Fruit fly (Drosophila melanogaster) whole organism, embryonic: ENCODE measurements around the gene CG7264.

Experiments used
- Atf-2 ChIP-seq: fragments of 200-800 bp; sonication (Bioruptor generic); optimal IDR thresholded peaks from 2 replicates; lab custom pipeline; 2016; ENCODE audit warnings: missing biosample characterization, missing genetic modification characterization
- Bgb ChIP-seq: fragments of 200-800 bp; sonication (Bioruptor generic); IDR thresholded peaks from 2 replicates; pipeline ENCODE4 v1.3.6; 2022; ENCODE audit warnings: missing biosample characterization, missing genetic modification characterization; ENCODE audit not compliant: partially characterized antibody
- CG10209 ChIP-seq: fragments of 200-800 bp; sonication (Bioruptor generic); optimal IDR thresholded peaks from 3 replicates; lab custom pipeline; 2017; ENCODE audit warnings: missing biosample characterization, mild to moderate bottlenecking, missing genetic modification characterization, missing genetic modification reagents
- CG1024 ChIP-seq: fragments of 200-800 bp; sonication (Bioruptor generic); IDR thresholded peaks from 2 replicates; pipeline ENCODE4 v1.3.6; 2022; ENCODE audit warnings: missing biosample characterization, missing genetic modification characterization
- CG10366 ChIP-seq: fragments of 200-800 bp; sonication (Bioruptor generic); IDR thresholded peaks from 2 replicates; pipeline ENCODE4 v1.3.6; 2022; ENCODE audit warnings: missing biosample characterization, missing genetic modification characterization
- CG11456 ChIP-seq: fragments of 200-800 bp; sonication (Bioruptor generic); IDR thresholded peaks from 3 replicates; pipeline ENCODE4 v1.3.6; 2022; ENCODE audit warnings: missing biosample characterization, missing genetic modification characterization
- CG11723 ChIP-seq: fragments of 200-800 bp; sonication (Bioruptor generic); optimal IDR thresholded peaks from 2 replicates; lab custom pipeline; 2017; ENCODE audit warnings: missing biosample characterization, mild to moderate bottlenecking, missing genetic modification characterization
- CG12659 ChIP-seq: fragments of 200-800 bp; sonication (Bioruptor generic); optimal IDR thresholded peaks from 3 replicates; lab custom pipeline; 2017; ENCODE audit warnings: mild to moderate bottlenecking, missing biosample characterization, missing genetic modification reagents, missing genetic modification characterization
- CG12942 ChIP-seq: fragments of 200-800 bp; sonication (Bioruptor generic); optimal IDR thresholded peaks from 3 replicates; lab custom pipeline; 2016; ENCODE audit warnings: missing biosample characterization, missing genetic modification characterization
- CG13296 ChIP-seq: fragments of 200-800 bp; sonication (Bioruptor generic); optimal IDR thresholded peaks from 3 replicates; lab custom pipeline; 2018; ENCODE audit warnings: missing biosample characterization, mild to moderate bottlenecking, missing genetic modification characterization
- CG2116 ChIP-seq: fragments of 200-800 bp; sonication (Bioruptor generic); optimal IDR thresholded peaks from 3 replicates; lab custom pipeline; 2018; ENCODE audit warnings: missing biosample characterization, mild to moderate bottlenecking, missing genetic modification characterization
- CG30020 ChIP-seq: fragments of 200-800 bp; optimal IDR thresholded peaks from 2 replicates; lab custom pipeline; 2019; ENCODE audit warnings: missing biosample characterization, mild to moderate bottlenecking, missing genetic modification characterization, moderate library complexity
- CG3065 ChIP-seq: fragments of 200-800 bp; sonication (Bioruptor generic); optimal IDR thresholded peaks from 2 replicates; lab custom pipeline; 2016; ENCODE audit warnings: missing biosample characterization, missing genetic modification characterization
- CG31388 ChIP-seq: fragments of 200-800 bp; sonication (Bioruptor generic); optimal IDR thresholded peaks from 2 replicates; lab custom pipeline; 2016; ENCODE audit warnings: missing biosample characterization, missing genetic modification characterization
- CG31441 ChIP-seq: fragments of 200-800 bp; sonication (Bioruptor generic); IDR thresholded peaks from 2 replicates; pipeline ENCODE4 v1.3.6; 2022; ENCODE audit warnings: missing biosample characterization, missing genetic modification characterization
- CG3995 ChIP-seq: fragments of 200-800 bp; sonication (Bioruptor generic); optimal IDR thresholded peaks from 3 replicates; lab custom pipeline; 2016; ENCODE audit warnings: missing biosample characterization, missing genetic modification characterization
- CG4328 ChIP-seq: fragments of 200-800 bp; sonication (Bioruptor generic); optimal IDR thresholded peaks from 3 replicates; lab custom pipeline; 2017; ENCODE audit warnings: missing biosample characterization, missing genetic modification reagents, missing genetic modification characterization
- CG43689 ChIP-seq: fragments of 200-800 bp; sonication (Bioruptor generic); IDR thresholded peaks from 2 replicates; pipeline ENCODE4 v1.3.6; 2022; ENCODE audit warnings: missing biosample characterization, missing genetic modification characterization
- CG4404 ChIP-seq: fragments of 200-800 bp; sonication (Bioruptor generic); IDR thresholded peaks from 2 replicates; pipeline ENCODE4 v1.3.6; 2022; ENCODE audit warnings: missing biosample characterization, missing genetic modification characterization
- CG7372 ChIP-seq: fragments of 200-800 bp; sonication (Bioruptor generic); IDR thresholded peaks from 2 replicates; pipeline ENCODE4 v1.3.6; 2022; ENCODE audit warnings: missing biosample characterization, missing genetic modification characterization
- CG8290 ChIP-seq, 3 experiments: fragments of 200-800 bp; sonication (Bioruptor generic); optimal IDR thresholded peaks; 2 replicates each; lab custom pipeline; 2016 to 2019; ENCODE audit warnings: missing biosample characterization in 3 of 3, missing genetic modification characterization in 3 of 3, mild to moderate bottlenecking in 2 of 3, moderate library complexity in 1 of 3
- CG8478 ChIP-seq: fragments of >200 bp; optimal IDR thresholded peaks from 2 replicates; lab custom pipeline; 2018
- Dref ChIP-seq: fragments of 200-800 bp; sonication (Bioruptor generic); IDR thresholded peaks from 2 replicates; pipeline ENCODE4 v1.3.6; 2022; ENCODE audit warnings: missing biosample characterization, missing genetic modification characterization
- E2f1 ChIP-seq: fragments of 200-800 bp; sonication (Bioruptor generic); IDR thresholded peaks from 2 replicates; pipeline ENCODE4 v1.3.6; 2022; ENCODE audit warnings: missing biosample characterization, missing genetic modification characterization
- E2f2 ChIP-seq: fragments of 200-800 bp; sonication (Bioruptor generic); IDR thresholded peaks from 2 replicates; pipeline ENCODE4 v1.3.6; 2022; ENCODE audit warnings: missing biosample characterization, missing genetic modification characterization
- Fer1 ChIP-seq: fragments of 200-800 bp; sonication (Bioruptor generic); optimal IDR thresholded peaks from 2 replicates; lab custom pipeline; 2017; ENCODE audit warnings: missing biosample characterization, mild to moderate bottlenecking, missing genetic modification characterization
- Fer3 ChIP-seq: fragments of 200-800 bp; sonication (Bioruptor generic); optimal IDR thresholded peaks from 2 replicates; lab custom pipeline; 2018; ENCODE audit warnings: missing biosample characterization, mild to moderate bottlenecking, missing genetic modification characterization, moderate library complexity
- Gsc ChIP-seq: fragments of 200-800 bp; sonication (Bioruptor generic); IDR thresholded peaks from 2 replicates; pipeline ENCODE4 v1.3.6; 2022; ENCODE audit warnings: missing biosample characterization, missing genetic modification characterization
- Hr3 ChIP-seq: fragments of 200-800 bp; sonication (Bioruptor generic); optimal IDR thresholded peaks from 3 replicates; lab custom pipeline; 2016; ENCODE audit warnings: missing biosample characterization, missing genetic modification characterization
- Jarid2 ChIP-seq: fragments of 200-800 bp; sonication (Bioruptor generic); optimal IDR thresholded peaks from 3 replicates; lab custom pipeline; 2017; ENCODE audit warnings: mild to moderate bottlenecking, missing biosample characterization, missing genetic modification reagents, missing genetic modification characterization
- Opbp ChIP-seq: fragments of 200-800 bp; sonication (Bioruptor generic); IDR thresholded peaks from 3 replicates; pipeline ENCODE4 v1.3.6; 2022; ENCODE audit warnings: missing biosample characterization, missing genetic modification characterization; ENCODE audit not compliant: partially characterized antibody
- Pdp1 ChIP-seq, 2 experiments: fragments of 200-800 bp; sonication (Bioruptor generic); optimal IDR thresholded peaks; 3 replicates each; lab custom pipeline; 2016; ENCODE audit warnings: missing biosample characterization in 2 of 2, missing genetic modification characterization in 2 of 2, mild to moderate bottlenecking in 1 of 2, moderate library complexity in 1 of 2
- Ptx1 ChIP-seq: fragments of 200-800 bp; sonication (Bioruptor generic); IDR thresholded peaks from 2 replicates; pipeline ENCODE4 v1.3.6; 2022; ENCODE audit warnings: missing biosample characterization, missing genetic modification characterization
- Ssrp ChIP-seq: fragments of 200-800 bp; sonication (Bioruptor generic); optimal IDR thresholded peaks from 2 replicates; lab custom pipeline; 2018; ENCODE audit warnings: missing biosample characterization, mild to moderate bottlenecking, missing genetic modification characterization, moderate library complexity
- br ChIP-seq: fragments of >200 bp; optimal IDR thresholded peaks from 2 replicates; lab custom pipeline; 2017
- chif ChIP-seq, 2 experiments: fragments of 200-800 bp; sonication (Bioruptor generic); optimal IDR thresholded peaks; 3 replicates each; lab custom pipeline; 2016; ENCODE audit warnings: missing biosample characterization in 2 of 2, missing genetic modification characterization in 2 of 2
- ems ChIP-seq: fragments of 200-800 bp; sonication (Bioruptor generic); optimal IDR thresholded peaks from 3 replicates; lab custom pipeline; 2016; ENCODE audit warnings: missing biosample characterization, missing genetic modification characterization
- gsb-n ChIP-seq: fragments of 200-800 bp; sonication (Bioruptor generic); optimal IDR thresholded peaks from 3 replicates; lab custom pipeline; 2018; ENCODE audit warnings: missing biosample characterization, mild to moderate bottlenecking, missing genetic modification characterization
- ind ChIP-seq: fragments of 200-800 bp; sonication (Bioruptor generic); optimal IDR thresholded peaks from 3 replicates; lab custom pipeline; 2016; ENCODE audit warnings: missing biosample characterization, missing genetic modification characterization
- ken ChIP-seq: fragments of 200-800 bp; sonication (Bioruptor generic); IDR thresholded peaks from 3 replicates; pipeline ENCODE4 v1.3.6; 2022; ENCODE audit warnings: missing biosample characterization, missing genetic modification characterization
- lmd ChIP-seq: fragments of 200-800 bp; sonication (Bioruptor generic); IDR thresholded peaks from 2 replicates; pipeline ENCODE4 v1.3.6; 2022; ENCODE audit warnings: missing biosample characterization, missing genetic modification characterization
- lov ChIP-seq, 2 experiments: fragments of 200-800 bp in 1 of 2; fragments of >200 bp in 1 of 2; sonication (Bioruptor generic) in 1 of 2; IDR thresholded peaks in 1 of 2; optimal IDR thresholded peaks in 1 of 2; 2 replicates in 1 of 2; 3 replicates in 1 of 2; pipeline versions ENCODE4 v1.3.6 to Lab custom; 2017 to 2022; ENCODE audit warnings: missing biosample characterization in 1 of 2, missing genetic modification characterization in 1 of 2
- mld ChIP-seq: fragments of 200-800 bp; sonication (Bioruptor generic); IDR thresholded peaks from 3 replicates; pipeline ENCODE4 v1.3.6; 2022; ENCODE audit warnings: missing biosample characterization, missing genetic modification characterization; ENCODE audit not compliant: partially characterized antibody
- nmo ChIP-seq: fragments of 200-800 bp; sonication (Bioruptor generic); optimal IDR thresholded peaks from 2 replicates; lab custom pipeline; 2018; ENCODE audit warnings: missing biosample characterization, mild to moderate bottlenecking, missing genetic modification characterization, moderate library complexity
- org-1 ChIP-seq: fragments of 200-800 bp; sonication (Bioruptor generic); optimal IDR thresholded peaks from 2 replicates; lab custom pipeline; 2017; ENCODE audit warnings: missing biosample characterization, missing genetic modification characterization
- peb ChIP-seq: fragments of 200-800 bp; sonication (Bioruptor generic); IDR thresholded peaks from 2 replicates; pipeline ENCODE4 v1.3.6; 2022; ENCODE audit warnings: missing biosample characterization, missing genetic modification characterization
- run ChIP-seq: fragments of 200-800 bp; sonication (Bioruptor generic); optimal IDR thresholded peaks from 3 replicates; lab custom pipeline; 2018; ENCODE audit warnings: missing biosample characterization, mild to moderate bottlenecking, missing genetic modification characterization
- schlank ChIP-seq: fragments of 200-800 bp; sonication (Bioruptor generic); optimal IDR thresholded peaks from 2 replicates; lab custom pipeline; 2018; ENCODE audit warnings: missing biosample characterization, mild to moderate bottlenecking, missing genetic modification characterization
- sqz ChIP-seq: fragments of 200-800 bp; sonication (Bioruptor generic); optimal IDR thresholded peaks from 3 replicates; lab custom pipeline; 2018; ENCODE audit warnings: missing biosample characterization, mild to moderate bottlenecking, missing genetic modification characterization
- tll ChIP-seq, 2 experiments: fragments of 200-800 bp in 1 of 2; fragments of >200 bp in 1 of 2; sonication (Bioruptor generic) in 1 of 2; optimal IDR thresholded peaks; 2 replicates each; lab custom pipeline; 2017 to 2019; ENCODE audit warnings: missing biosample characterization in 2 of 2, missing genetic modification characterization in 2 of 2, mild to moderate bottlenecking in 1 of 2, moderate library complexity in 1 of 2
- zen2 ChIP-seq: fragments of 200-800 bp; sonication (Bioruptor generic); IDR thresholded peaks from 3 replicates; pipeline ENCODE4 v1.3.6; 2022; ENCODE audit warnings: missing biosample characterization, missing genetic modification characterization; ENCODE audit not compliant: partially characterized antibody

CG7264 gene

dm6 chr3L:11785291-11785690 lies 43.5 kb upstream of the CG7264 start (continued):
- TF ChIP-seq Dref (GFP tag; lab: Robert Waterston, UW) (no peak), CG30020 (tag; lab: Kevin White, UChicago) (no peak), CG2116 (GFP tag; lab: Kevin White, UChicago) (no peak), zen2 (GFP tag; lab: Robert Waterston, UW) (no peak), org-1 (GFP tag; lab: Kevin White, UChicago) (no peak), nmo (GFP tag; lab: Kevin White, UChicago) (peak; percentile 24), CG12659 (GFP tag; lab: Kevin White, UChicago) (peak; percentile 45), Jarid2 (no peak), ken (GFP tag; lab: Robert Waterston, UW) (no peak), CG31441 (GFP tag; lab: Robert Waterston, UW) (no peak), gsb-n (tag; lab: Kevin White, UChicago) (no peak), Fer1 (GFP tag; lab: Kevin White, UChicago) (no peak), Pdp1 (GFP tag; optimal IDR thresholded peaks at IDR 0.05; lab: Kevin White, UChicago) (peak in 1 of 2 experiments; percentile 7), peb (GFP tag; lab: Robert Waterston, UW) (no peak), ems (GFP tag; lab: Kevin White, UChicago) (no peak), CG11723 (GFP tag; lab: Kevin White, UChicago) (no peak), Atf-2 (GFP tag; lab: Kevin White, UChicago) (no peak), ind (GFP tag; lab: Kevin White, UChicago) (no peak), E2f1 (GFP tag; lab: Robert Waterston, UW) (0 out of 2 replicates have a peak, but pooled peaks have one; percentile 40), sqz (GFP tag; lab: Kevin White, UChicago) (no peak), schlank (no peak), CG1024 (GFP tag; lab: Robert Waterston, UW) (no peak), CG11456 (GFP tag; lab: Robert Waterston, UW) (peak; percentile 49; the same call in 2 of the 3 replicates), CG43689 (GFP tag; lab: Robert Waterston, UW) (no peak), Fer3 (tag; lab: Kevin White, UChicago) (peak; percentile 57), CG7372 (GFP tag; lab: Robert Waterston, UW) (no peak), CG10209 (GFP tag; lab: Kevin White, UChicago) (peak; percentile 29), CG13296 (peak; percentile 60), CG31388 (GFP tag; lab: Kevin White, UChicago) (peak; percentile 13), CG3995 (GFP tag; lab: Kevin White, UChicago) (no peak), CG10366 (no peak; the same call in 1 of the 2 replicates), CG12942 (GFP tag; lab: Kevin White, UChicago) (no peak), CG8478 (lab: Kevin White, UChicago) (no peak), tll (GFP tag; optimal IDR thresholded peaks at IDR 0.05; lab: Kevin White, UChicago) (no peak), lov (optimal IDR thresholded peaks at IDR 0.05; lab: Kevin White, UChicago) (no peak), lov (GFP tag; IDR thresholded peaks at IDR 0.05; lab: Robert Waterston, UW) (no peak), chif (GFP tag; optimal IDR thresholded peaks at IDR 0.05; lab: Kevin White, UChicago) (no peak), Gsc (GFP tag; lab: Robert Waterston, UW) (no peak), Bgb (GFP tag; lab: Robert Waterston, UW) (no peak), lmd (GFP tag; lab: Robert Waterston, UW) (peak; percentile 60; the same call in 1 of the 2 replicates), Ssrp (tag; lab: Kevin White, UChicago) (no peak), CG3065 (GFP tag; lab: Kevin White, UChicago) (no peak), E2f2 (GFP tag; lab: Robert Waterston, UW) (peak; percentile 38; the same call in 1 of the 2 replicates), Ptx1 (GFP tag; lab: Robert Waterston, UW) (peak; percentile 64), mld (GFP tag; lab: Robert Waterston, UW) (no peak), run (tag; lab: Kevin White, UChicago) (no peak), CG8290 (GFP tag; optimal IDR thresholded peaks at IDR 0.05; lab: Kevin White, UChicago) (no peak), CG8290 (tag; optimal IDR thresholded peaks at IDR 0.05; lab: Kevin White, UChicago) (no peak), Hr3 (peak; percentile 29), CG4328 (GFP tag; lab: Kevin White, UChicago) (peak; percentile 3), Opbp (GFP tag; lab: Robert Waterston, UW) (no peak), br (lab: Kevin White, UChicago) (no peak), CG4404 (GFP tag; lab: Robert Waterston, UW) (no peak)
